Fruit fly (Drosophila melanogaster) whole organism, prepupa: ENCODE data around the gene Tet.

Experiments used
- Blimp-1 ChIP-seq: fragments of 200-800 bp; sonication (Bioruptor generic); optimal IDR thresholded peaks from 3 replicates; lab custom pipeline; 2017; ENCODE audit warnings: missing biosample characterization, missing genetic modification characterization, mild to moderate bottlenecking, moderate library complexity, missing genetic modification reagents
- CG10669 ChIP-seq: fragments of 200-800 bp; sonication (Bioruptor generic); optimal IDR thresholded peaks from 3 replicates; lab custom pipeline; 2018; ENCODE audit warnings: missing biosample characterization, mild to moderate bottlenecking, missing genetic modification characterization, moderate library complexity
- CG11294 ChIP-seq: fragments of 200-800 bp; sonication (Bioruptor generic); IDR thresholded peaks from 2 replicates; pipeline ENCODE4 v1.3.6; 2022; ENCODE audit warnings: missing biosample characterization, missing genetic modification characterization
- CG11762 ChIP-seq: fragments of 200-800 bp; sonication (Bioruptor generic); optimal IDR thresholded peaks from 3 replicates; lab custom pipeline; 2016; ENCODE audit warnings: missing biosample characterization, missing genetic modification characterization; ENCODE audit not compliant: insufficient read depth
- CG11902 ChIP-seq: fragments of 200-800 bp; sonication (Bioruptor generic); optimal IDR thresholded peaks from 3 replicates; lab custom pipeline; 2016; ENCODE audit warnings: missing biosample characterization, missing genetic modification characterization
- CG15336 ChIP-seq: fragments of 200-800 bp; sonication (Bioruptor generic); IDR thresholded peaks from 2 replicates; pipeline ENCODE4 v1.3.6; 2022; ENCODE audit warnings: missing biosample characterization, missing genetic modification characterization
- CG1621 ChIP-seq: fragments of 200-800 bp; sonication (Bioruptor generic); optimal IDR thresholded peaks from 3 replicates; lab custom pipeline; 2018; ENCODE audit warnings: missing biosample characterization, mild to moderate bottlenecking, missing genetic modification characterization
- CG16779 ChIP-seq: fragments of 200-800 bp; sonication (Bioruptor generic); optimal IDR thresholded peaks from 3 replicates; lab custom pipeline; 2017; ENCODE audit warnings: missing biosample characterization, mild to moderate bottlenecking, missing genetic modification characterization
- CG3032 ChIP-seq: fragments of 200-800 bp; optimal IDR thresholded peaks from 2 replicates; lab custom pipeline; 2019; ENCODE audit warnings: missing biosample characterization, mild to moderate bottlenecking, missing genetic modification characterization, moderate library complexity
- CG31627 ChIP-seq: fragments of 200-800 bp; sonication (Bioruptor generic); optimal IDR thresholded peaks from 3 replicates; lab custom pipeline; 2016; ENCODE audit warnings: missing biosample characterization, missing genetic modification characterization
- CG3919 ChIP-seq: fragments of 200-800 bp; sonication (Bioruptor generic); optimal IDR thresholded peaks from 3 replicates; lab custom pipeline; 2016; ENCODE audit warnings: missing biosample characterization, missing genetic modification characterization
- CG6163 ChIP-seq: fragments of 200-800 bp; sonication (Bioruptor generic); IDR thresholded peaks from 3 replicates; pipeline ENCODE4 v1.3.6; 2022; ENCODE audit warnings: missing biosample characterization, missing genetic modification characterization
- CG6792 ChIP-seq: fragments of 200-800 bp; sonication (Bioruptor generic); optimal IDR thresholded peaks from 3 replicates; lab custom pipeline; 2016; ENCODE audit warnings: missing biosample characterization, missing genetic modification characterization
- CG6808 ChIP-seq: fragments of 200-800 bp; sonication (Bioruptor generic); optimal IDR thresholded peaks from 3 replicates; lab custom pipeline; 2017; ENCODE audit warnings: missing biosample characterization, missing genetic modification characterization, mild to moderate bottlenecking, moderate library complexity, missing genetic modification reagents
- CG8119 ChIP-seq: fragments of 200-800 bp; sonication (Bioruptor generic); IDR thresholded peaks from 3 replicates; pipeline ENCODE4 v1.3.6; 2022; ENCODE audit warnings: missing biosample characterization, missing genetic modification characterization
- CG8319 ChIP-seq: fragments of 200-800 bp; sonication (Bioruptor generic); optimal IDR thresholded peaks from 3 replicates; lab custom pipeline; 2016; ENCODE audit warnings: missing biosample characterization, missing genetic modification characterization
- CG8632 ChIP-seq: fragments of 200-800 bp; sonication (Bioruptor generic); optimal IDR thresholded peaks from 3 replicates; lab custom pipeline; 2016; ENCODE audit warnings: missing biosample characterization, missing genetic modification characterization
- CG9139 ChIP-seq: fragments of 200-800 bp; sonication (Bioruptor generic); optimal IDR thresholded peaks from 3 replicates; lab custom pipeline; 2017; ENCODE audit warnings: missing biosample characterization, mild to moderate bottlenecking, missing genetic modification characterization
- Eip78C ChIP-seq: fragments of 200-800 bp; sonication (Bioruptor generic); peaks from one replicate; lab custom pipeline; 2016; ENCODE audit warnings: missing biosample characterization, missing genetic modification characterization
- Ets21C ChIP-seq: fragments of 200-800 bp; sonication (Bioruptor generic); optimal IDR thresholded peaks from 3 replicates; lab custom pipeline; 2016; ENCODE audit warnings: missing biosample characterization, missing genetic modification characterization
- Ets96B ChIP-seq: fragments of 200-800 bp; optimal IDR thresholded peaks from 2 replicates; lab custom pipeline; 2019; ENCODE audit warnings: missing biosample characterization, mild to moderate bottlenecking, missing genetic modification characterization, moderate library complexity
- Hr38 ChIP-seq: sonication (Bioruptor generic); optimal IDR thresholded peaks from 2 replicates; lab custom pipeline; 2016; ENCODE audit warnings: missing biosample characterization, missing genetic modification characterization
- Hr39 ChIP-seq: fragments of 200-800 bp; sonication (Bioruptor generic); optimal IDR thresholded peaks from 2 replicates; lab custom pipeline; 2016; ENCODE audit warnings: missing biosample characterization, missing genetic modification characterization
- Hr4 ChIP-seq: fragments of 200-800 bp; sonication (Bioruptor generic); optimal IDR thresholded peaks from 3 replicates; lab custom pipeline; 2016; ENCODE audit warnings: missing biosample characterization, missing genetic modification characterization
- Met ChIP-seq: fragments of 200-800 bp; sonication (Bioruptor generic); optimal IDR thresholded peaks from 3 replicates; lab custom pipeline; 2016; ENCODE audit warnings: missing biosample characterization, missing genetic modification characterization
- OdsH ChIP-seq: fragments of 200-800 bp; sonication (Bioruptor generic); optimal IDR thresholded peaks from 3 replicates; lab custom pipeline; 2016; ENCODE audit warnings: missing biosample characterization, missing genetic modification characterization
- Sox14 ChIP-seq: fragments of 200-800 bp; sonication (Bioruptor generic); optimal IDR thresholded peaks from 3 replicates; lab custom pipeline; 2016; ENCODE audit warnings: missing biosample characterization, missing genetic modification characterization
- Sox15 ChIP-seq: fragments of 200-800 bp; sonication (Bioruptor generic); optimal IDR thresholded peaks from 3 replicates; lab custom pipeline; 2016; ENCODE audit warnings: missing biosample characterization, missing genetic modification characterization
- achi ChIP-seq: fragments of 200-800 bp; sonication (Bioruptor generic); optimal IDR thresholded peaks from 3 replicates; lab custom pipeline; 2016; ENCODE audit warnings: missing biosample characterization, missing genetic modification characterization
- cyc ChIP-seq: fragments of 200-800 bp; sonication (Bioruptor generic); optimal IDR thresholded peaks from 3 replicates; lab custom pipeline; 2016; ENCODE audit warnings: missing biosample characterization, missing genetic modification characterization
- dac ChIP-seq: fragments of 200-800 bp; sonication (Bioruptor generic); optimal IDR thresholded peaks from 2 replicates; lab custom pipeline; 2017; ENCODE audit warnings: missing biosample characterization, mild to moderate bottlenecking, missing genetic modification characterization
- dsx ChIP-seq: fragments of 200-800 bp; optimal IDR thresholded peaks from 3 replicates; lab custom pipeline; 2019; ENCODE audit warnings: missing biosample characterization, mild to moderate bottlenecking, missing genetic modification characterization, moderate library complexity; ENCODE audit not compliant: poor library complexity, severe bottlenecking
- eg ChIP-seq: fragments of 200-800 bp; sonication (Bioruptor generic); IDR thresholded peaks from 3 replicates; pipeline ENCODE4 v1.3.6; 2022; ENCODE audit warnings: missing biosample characterization, missing genetic modification characterization
- esn ChIP-seq: fragments of 200-800 bp; sonication (Bioruptor generic); optimal IDR thresholded peaks from 2 replicates; lab custom pipeline; 2016; ENCODE audit warnings: missing biosample characterization, mild to moderate bottlenecking, missing genetic modification characterization, moderate library complexity
- fd59A ChIP-seq: fragments of 200-800 bp; sonication (Bioruptor generic); optimal IDR thresholded peaks from 2 replicates; lab custom pipeline; 2017; ENCODE audit warnings: missing biosample characterization, mild to moderate bottlenecking, missing genetic modification characterization, missing genetic modification reagents
- fd85E ChIP-seq: fragments of 200-800 bp; sonication (Bioruptor generic); optimal IDR thresholded peaks from 3 replicates; lab custom pipeline; 2016; ENCODE audit warnings: missing biosample characterization, missing genetic modification characterization
- fkh ChIP-seq: fragments of 200-800 bp; sonication (Bioruptor generic); optimal IDR thresholded peaks from 3 replicates; lab custom pipeline; 2017; ENCODE audit warnings: missing biosample characterization, mild to moderate bottlenecking, missing genetic modification characterization, moderate library complexity
- lz ChIP-seq: fragments of 200-800 bp; sonication (Bioruptor generic); optimal IDR thresholded peaks from 3 replicates; lab custom pipeline; 2016; ENCODE audit warnings: missing biosample characterization, missing genetic modification characterization
- net ChIP-seq: fragments of 200-800 bp; sonication (Bioruptor generic); optimal IDR thresholded peaks from 3 replicates; lab custom pipeline; 2016; ENCODE audit warnings: missing biosample characterization, missing genetic modification characterization
- pdm3 ChIP-seq: fragments of 200-800 bp; sonication (Bioruptor generic); optimal IDR thresholded peaks from 3 replicates; lab custom pipeline; 2016; ENCODE audit warnings: missing biosample characterization, missing genetic modification characterization
- spab ChIP-seq: fragments of 200-800 bp; sonication (Bioruptor generic); optimal IDR thresholded peaks from 2 replicates; lab custom pipeline; 2017; ENCODE audit warnings: missing biosample characterization, mild to moderate bottlenecking, missing genetic modification characterization, missing genetic modification reagents
- ss ChIP-seq, 2 experiments: fragments of 200-800 bp; sonication (Bioruptor generic); optimal IDR thresholded peaks; 2 replicates in 1 of 2; 3 replicates in 1 of 2; lab custom pipeline; 2017 to 2018; ENCODE audit warnings: mild to moderate bottlenecking in 2 of 2, missing biosample characterization in 2 of 2, missing genetic modification characterization in 2 of 2, moderate library complexity in 1 of 2
- svp ChIP-seq: fragments of 200-800 bp; sonication (Bioruptor generic); peaks from one replicate; lab custom pipeline; 2016; ENCODE audit warnings: missing biosample characterization, missing genetic modification characterization
- vri ChIP-seq: fragments of 200-800 bp; sonication (Bioruptor generic); optimal IDR thresholded peaks from 3 replicates; lab custom pipeline; 2016; ENCODE audit warnings: missing biosample characterization, mild to moderate bottlenecking, missing genetic modification characterization

Gene Tet

DNA sequence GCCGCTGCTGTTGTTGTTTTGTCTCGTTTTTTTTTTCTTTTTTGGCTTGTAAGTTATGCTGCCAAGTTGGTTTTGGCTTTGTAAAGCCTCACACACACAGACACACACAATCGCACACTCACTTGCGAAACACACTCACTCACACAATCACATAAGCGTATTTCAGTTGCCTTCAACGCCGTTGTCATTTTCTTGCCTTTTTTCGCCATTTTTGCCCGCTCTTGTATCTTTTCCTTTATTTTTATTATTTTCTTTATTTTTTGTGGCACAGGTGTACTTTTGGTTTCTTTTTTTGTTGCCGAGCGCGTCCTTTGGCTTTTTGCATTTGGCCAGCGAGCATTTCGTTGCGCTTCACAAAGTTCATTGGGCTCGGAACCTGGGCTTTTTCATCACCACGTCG lies 5.9 kb downstream of the Tet start (continued):
- TF ChIP-seq Blimp-1 (GFP tag; lab: Kevin White, UChicago) (peak; percentile 39), OdsH (no peak), Eip78C (GFP tag; lab: Kevin White, UChicago) (peak; percentile 84), Ets21C (no peak), Hr4 (GFP tag; lab: Kevin White, UChicago) (no peak), dac (GFP tag; lab: Kevin White, UChicago) (no peak), CG6792 (peak; percentile 43), fkh (GFP tag; lab: Kevin White, UChicago) (no peak), cyc (GFP tag; lab: Kevin White, UChicago) (no peak), Ets96B (peak; percentile 49), Met (GFP tag; lab: Kevin White, UChicago) (peak; percentile 12), svp (GFP tag; lab: Kevin White, UChicago) (peak; percentile 64), CG16779 (tag; lab: Kevin White, UChicago) (peak; percentile 56), fd59A (no peak), CG8632 (GFP tag; lab: Kevin White, UChicago) (peak; percentile 8), CG11762 (no peak), CG11902 (GFP tag; lab: Kevin White, UChicago) (no peak), CG6163 (GFP tag; lab: Robert Waterston, UW) (peak; percentile 57; the same call in 2 of the 3 replicates), net (GFP tag; lab: Kevin White, UChicago) (peak; percentile 17), Hr38 (GFP tag; lab: Kevin White, UChicago) (no peak), Sox15 (GFP tag; lab: Kevin White, UChicago) (no peak), CG10669 (GFP tag; lab: Kevin White, UChicago) (peak; percentile 40), esn (GFP tag; lab: Kevin White, UChicago) (peak; percentile 23)

DNA sequence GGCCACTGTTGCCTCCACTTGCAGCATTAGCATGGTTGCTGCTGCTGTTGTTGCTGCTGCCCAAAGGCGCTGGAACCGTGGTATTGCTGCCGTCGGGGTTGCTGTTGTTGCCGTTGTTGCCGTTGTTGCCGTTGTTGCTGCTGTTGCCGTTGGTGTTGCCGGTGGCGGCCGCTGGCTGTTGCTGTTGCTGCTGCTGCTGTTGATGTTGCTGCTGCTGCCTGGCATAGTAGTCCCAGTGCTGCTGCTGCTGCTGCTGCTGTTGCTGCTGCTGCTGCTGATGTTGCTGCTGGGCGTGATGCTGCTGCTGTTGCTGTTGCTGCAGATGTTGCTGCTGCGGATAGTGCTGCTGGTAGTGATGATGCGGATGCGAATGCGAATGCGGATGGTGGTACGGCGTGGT lies 7.8 kb downstream of the Tet start:
- TF ChIP-seq Sox15 (GFP tag; lab: Kevin White, UChicago) (no peak), CG3919 (GFP tag; lab: Kevin White, UChicago) (peak; percentile 39)

DNA sequence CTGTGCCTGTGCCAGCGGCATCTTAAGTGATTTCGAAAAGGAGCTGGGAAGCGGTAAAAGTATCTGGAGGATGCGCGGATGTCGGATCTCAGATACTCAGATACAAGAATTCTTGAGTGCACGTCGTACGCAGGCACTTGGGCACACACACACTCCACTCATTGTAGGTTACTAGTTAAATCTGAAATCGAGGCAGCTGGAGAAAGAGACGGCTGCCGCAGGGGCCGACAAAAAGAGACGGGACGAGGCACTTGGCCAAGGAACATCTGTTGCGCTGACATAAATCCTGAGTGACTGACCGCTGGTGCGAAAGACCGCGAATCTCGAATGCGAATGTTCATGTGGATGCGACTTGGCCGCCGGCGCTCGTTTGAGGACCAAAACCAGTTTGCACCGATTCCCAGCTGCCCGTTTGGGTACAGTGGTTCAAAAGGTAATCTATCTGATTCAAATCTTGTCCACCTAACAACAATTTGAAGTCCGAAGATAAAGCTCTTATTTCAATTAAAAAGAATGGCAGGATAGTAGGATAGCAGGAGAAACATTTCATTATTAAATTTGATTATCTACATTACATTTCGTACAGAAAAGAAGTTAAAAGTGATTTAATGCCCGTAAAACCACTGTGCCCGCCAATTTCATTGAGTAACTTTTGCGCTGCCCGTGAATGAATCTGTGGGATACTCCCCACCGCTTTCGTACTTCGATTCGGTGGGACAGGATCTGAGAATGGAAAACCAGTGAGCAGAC lies 10.1 kb downstream of the Tet start:
- TF ChIP-seq CG3919 (GFP tag; lab: Kevin White, UChicago) (peak; percentile 81), Met (GFP tag; lab: Kevin White, UChicago) (peak; percentile 89), spab (GFP tag; lab: Kevin White, UChicago) (peak; percentile 74), CG10669 (GFP tag; lab: Kevin White, UChicago) (peak; percentile 73), CG6792 (peak; percentile 91), dac (GFP tag; lab: Kevin White, UChicago) (peak; percentile 23), Hr38 (GFP tag; lab: Kevin White, UChicago) (no peak), pdm3 (GFP tag; lab: Kevin White, UChicago) (peak; percentile 77), dsx (GFP tag; lab: Kevin White, UChicago) (peak; percentile 73), CG8319 (GFP tag; lab: Kevin White, UChicago) (peak; percentile 54), CG15336 (GFP tag; lab: Robert Waterston, UW) (peak; percentile 72), fd85E (GFP tag; lab: Kevin White, UChicago) (peak; percentile 49), esn (GFP tag; lab: Kevin White, UChicago) (peak; percentile 92), Sox14 (peak; percentile 85), CG8119 (GFP tag; lab: Robert Waterston, UW) (peak; percentile 68; the same call in 2 of the 3 replicates), svp (GFP tag; lab: Kevin White, UChicago) (peak; percentile 96), lz (peak; percentile 88), CG1621 (peak; percentile 77), CG6163 (GFP tag; lab: Robert Waterston, UW) (peak; percentile 77), CG6808 (GFP tag; lab: Kevin White, UChicago) (peak; percentile 69), CG11902 (GFP tag; lab: Kevin White, UChicago) (peak; percentile 57), achi (GFP tag; lab: Kevin White, UChicago) (peak; percentile 83), Ets96B (peak; percentile 81), eg (GFP tag; lab: Robert Waterston, UW) (0 out of 3 replicates have a peak, but pooled peaks have one; percentile 16), net (GFP tag; lab: Kevin White, UChicago) (peak; percentile 82), Hr39 (peak; percentile 72), Blimp-1 (GFP tag; lab: Kevin White, UChicago) (peak; percentile 44), vri (GFP tag; lab: Kevin White, UChicago) (peak; percentile 83), CG11294 (GFP tag; lab: Robert Waterston, UW) (no peak), CG9139 (peak; percentile 52), ss (GFP tag; optimal IDR thresholded peaks at IDR 0.05; lab: Kevin White, UChicago) (peak; percentile 74 to 80), CG3032 (tag; lab: Kevin White, UChicago) (peak; percentile 79), fd59A (peak; percentile 64), CG31627 (GFP tag; lab: Kevin White, UChicago) (peak; percentile 69)
